Worm (Caenorhabditis elegans) whole organism, L4/young adult: ENCODE data around the gene C49G7.7.

ENCODE experiments used
- W03F9.2 ChIP-seq: fragments of 150-350 bp; optimal IDR thresholded peaks from 2 replicates; lab custom pipeline; 2014; ENCODE audit warnings: missing biosample characterization, missing genetic modification characterization
- dao-5 ChIP-seq: sonication (generic microtip); optimal IDR thresholded peaks from 2 replicates; lab custom pipeline; 2016; ENCODE audit warnings: missing genotype, missing genetic modification characterization, moderate library complexity, missing compliant biosample characterization
- him-1 ChIP-seq: sonication (generic microtip); optimal IDR thresholded peaks from 2 replicates; lab custom pipeline; 2016; ENCODE audit warnings: missing genotype, missing genetic modification reagents, missing genetic modification characterization, missing compliant biosample characterization

DNA sequence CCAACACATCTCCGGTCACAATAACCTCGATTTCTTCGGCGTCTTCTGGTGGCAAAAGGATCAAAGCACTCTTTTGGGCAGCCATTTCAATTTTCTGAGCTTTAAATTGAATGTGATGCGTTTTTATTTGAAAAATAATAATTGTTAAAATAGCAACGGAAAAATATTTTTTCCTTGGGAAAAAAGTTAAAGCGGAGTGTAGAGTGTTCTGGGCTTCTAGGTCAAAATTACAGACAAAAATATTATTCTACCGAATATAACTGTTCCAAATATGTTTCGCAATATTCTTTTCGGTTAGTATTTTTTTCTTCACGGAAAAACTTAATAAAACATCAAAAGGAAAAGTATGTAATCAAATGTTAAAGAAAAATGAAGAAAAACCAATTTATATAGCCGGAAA lies 20.7 kb downstream of the C49G7.7 start, which contains the start of gene djr-1.2:
- TF ChIP-seq him-1: no peak
- no peak for TF ChIP-seq dao-5 (tag; lab: Kevin White, UChicago)
- TF ChIP-seq W03F9.2: no peak
